Worm (Caenorhabditis elegans) whole organism, L3 larva: Measurements from ENCODE around the gene F17C11.11.

Experiments used
- egl-27 ChIP-seq: sonication (generic microtip); optimal IDR thresholded peaks from 4 replicates; lab custom pipeline; 2017; ENCODE audit warnings: missing biosample characterization, missing genetic modification reagents, missing genetic modification characterization
- lin-15B ChIP-seq: fragments of 150-350 bp; optimal IDR thresholded peaks from 2 replicates; lab custom pipeline; 2014; ENCODE audit warnings: missing biosample characterization, missing genetic modification characterization
- lin-39 ChIP-seq: fragments of 150-350 bp; optimal IDR thresholded peaks from 2 replicates; lab custom pipeline; 2018; ENCODE audit warnings: missing biosample characterization, missing genetic modification reagents, missing genetic modification characterization
- nfya-1 ChIP-seq: sonication (generic microtip); optimal IDR thresholded peaks from 2 replicates; lab custom pipeline; 2017; ENCODE audit warnings: missing genetic modification characterization, mild to moderate bottlenecking, missing compliant biosample characterization, antibody characterized with exemption, moderate library complexity; ENCODE audit not compliant: insufficient read depth
- nhr-25 ChIP-seq: sonication (generic microtip); optimal IDR thresholded peaks from 2 replicates; lab custom pipeline; 2017; ENCODE audit warnings: missing biosample characterization, missing genetic modification characterization
- nhr-77 ChIP-seq: fragments of 150-350 bp; optimal IDR thresholded peaks from 2 replicates; lab custom pipeline; 2014; ENCODE audit warnings: missing biosample characterization, missing genetic modification characterization
- pqm-1 ChIP-seq: fragments of 150-350 bp; optimal IDR thresholded peaks from 2 replicates; lab custom pipeline; 2017; ENCODE audit warnings: missing biosample characterization, missing genetic modification characterization, inconsistent platforms
- snpc-4 ChIP-seq: fragments of 150-350 bp; optimal IDR thresholded peaks from 2 replicates; lab custom pipeline; 2014; ENCODE audit warnings: missing biosample characterization, missing genetic modification characterization
- unc-39 ChIP-seq: sonication (generic microtip); optimal IDR thresholded peaks from 4 replicates; lab custom pipeline; 2017; ENCODE audit warnings: missing biosample characterization, missing genetic modification characterization

ce11 chrV:10909071-10909470 lies 29.5 kb downstream of the F17C11.11 start, which contains the start of gene zzz-1:
- TF ChIP-seq nfya-1 (tag; lab: Kevin White, UChicago) (no peak), nhr-25 (no peak), lin-39 (tag; lab: Kevin White, UChicago) (no peak), pqm-1 (tag; lab: Kevin White, UChicago) (no peak), nhr-77 (tag; lab: Kevin White, UChicago) (no peak), unc-39 (tag; lab: Kevin White, UChicago) (no peak), snpc-4 (tag; lab: Kevin White, UChicago) (no peak), egl-27 (tag; lab: Kevin White, UChicago) (no peak), lin-15B (tag; lab: Kevin White, UChicago) (no peak)
